Worm (Caenorhabditis elegans): ENCODE data around the gene str-69.

Gene str-69

DNA sequence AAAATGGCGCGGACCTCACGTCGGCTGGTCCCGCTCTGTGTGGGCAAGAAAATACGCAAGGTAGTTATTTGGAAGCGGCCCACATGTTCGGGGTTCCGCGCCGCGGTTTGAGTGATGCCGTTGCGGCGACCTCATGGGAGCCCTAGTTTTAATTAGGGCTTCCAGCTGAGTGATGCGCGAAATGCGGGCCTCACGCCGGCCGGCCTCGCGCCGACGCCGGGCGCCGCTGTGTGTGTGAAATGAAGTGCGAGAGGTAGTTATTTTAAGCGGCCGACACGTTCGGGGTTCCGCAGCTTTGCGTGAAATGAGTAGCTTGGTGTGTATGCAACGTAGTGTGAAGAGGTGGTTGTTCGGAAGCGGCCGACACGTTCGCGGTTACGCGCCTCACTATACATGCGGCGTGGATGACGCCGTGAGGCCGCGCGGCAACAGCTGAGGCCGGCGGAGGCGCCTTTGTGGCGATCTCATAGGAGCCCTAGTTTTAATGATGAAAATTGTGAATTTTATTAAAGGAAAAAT lies 44.3 kb upstream of the str-69 start:
- TF ChIP-seq pha-2 (tag; optimal IDR thresholded peaks at IDR 0.05): no peak
- TF ChIP-seq sdc-2 (tag; optimal IDR thresholded peaks at IDR 0.05): peak; percentile 6
- no peak for TF ChIP-seq dmd-4 (tag; optimal IDR thresholded peaks at IDR 0.05; ENCODE audit: borderline replicate concordance)
- no peak for TF ChIP-seq pax-1 (tag; optimal IDR thresholded peaks at IDR 0.05)
- no peak for TF ChIP-seq K02D7.2 (tag; optimal IDR thresholded peaks at IDR 0.05)
- no peak for TF ChIP-seq pros-1 (tag; optimal IDR thresholded peaks at IDR 0.05)
- no peak for TF ChIP-seq fkh-6 (tag; optimal IDR thresholded peaks at IDR 0.05)
- TF ChIP-seq ceh-31 (tag; optimal IDR thresholded peaks at IDR 0.05): peak; percentile 9
- no peak for TF ChIP-seq sox-2 (GFP tag; IDR thresholded peaks at IDR 0.05)
- TF ChIP-seq ref-2 (tag; optimal IDR thresholded peaks at IDR 0.05): peak; percentile 22
- no peak for TF ChIP-seq Y22D7AL.16 (tag; optimal IDR thresholded peaks at IDR 0.05)
- TF ChIP-seq ceh-22 (tag; optimal IDR thresholded peaks at IDR 0.05): no peak
- TF ChIP-seq lim-6 (tag; optimal IDR thresholded peaks at IDR 0.05): no peak
- TF ChIP-seq sox-4 (tag; optimal IDR thresholded peaks at IDR 0.05): no peak
- no peak for TF ChIP-seq hlh-6 (tag; optimal IDR thresholded peaks at IDR 0.05)
- peak; percentile 29 for TF ChIP-seq ceh-34 (tag; optimal IDR thresholded peaks at IDR 0.05)
- TF ChIP-seq T23F11.4 (GFP tag; optimal IDR thresholded peaks at IDR 0.05): no peak
- no peak for TF ChIP-seq ceh-6 (GFP tag; optimal IDR thresholded peaks at IDR 0.05)

- TF ChIP-seq zip-5 (tag; optimal IDR thresholded peaks at IDR 0.05) (no peak), tbx-2 (tag; optimal IDR thresholded peaks at IDR 0.05) (no peak), ceh-48 (tag; optimal IDR thresholded peaks at IDR 0.05) (no peak), K09A11.1 (tag; optimal IDR thresholded peaks at IDR 0.05; ENCODE audit: insufficient read depth) (no peak), C08G9.2 (tag; optimal IDR thresholded peaks at IDR 0.05) (no peak), sdc-2 (tag; optimal IDR thresholded peaks at IDR 0.05) (no peak), pha-2 (tag; optimal IDR thresholded peaks at IDR 0.05) (no peak)
These were observed 41.2 kb upstream of the str-69 start, which contains the start of gene srab-11 for ce11 chrV:3146932-3147331. srab-11 (minus strand) TSS chrV:3147032.

ce11 chrV:3145241-3145640 lies 39.5 kb upstream of the str-69 start:
- TF ChIP-seq C38D4.7 (GFP tag; optimal IDR thresholded peaks at IDR 0.05): no peak
- TF ChIP-seq ceh-34 (tag; optimal IDR thresholded peaks at IDR 0.05): no peak
- no peak for TF ChIP-seq ceh-18 (tag; optimal IDR thresholded peaks at IDR 0.05)
- TF ChIP-seq ceh-45 (GFP tag; IDR thresholded peaks at IDR 0.05): no peak
- no peak for TF ChIP-seq hlh-15 (tag; optimal IDR thresholded peaks at IDR 0.05)
- no peak for TF ChIP-seq pag-3 (tag; optimal IDR thresholded peaks at IDR 0.05; ENCODE audit: borderline replicate concordance)
- no peak for TF ChIP-seq nhr-232 (tag; optimal IDR thresholded peaks at IDR 0.05)
- TF ChIP-seq ceh-19 (GFP tag; optimal IDR thresholded peaks at IDR 0.05): no peak
- no peak for TF ChIP-seq eyg-1 (tag; optimal IDR thresholded peaks at IDR 0.05)
- TF ChIP-seq K02D7.2 (tag; optimal IDR thresholded peaks at IDR 0.05): no peak
- no peak for TF ChIP-seq nhr-11 (tag; optimal IDR thresholded peaks at IDR 0.05)
- TF ChIP-seq K09A11.1 (tag; optimal IDR thresholded peaks at IDR 0.05; ENCODE audit: insufficient read depth): no peak
- no peak for TF ChIP-seq ceh-6 (GFP tag; optimal IDR thresholded peaks at IDR 0.05)

- no peak for TF ChIP-seq K09A11.1 (tag; optimal IDR thresholded peaks at IDR 0.05; ENCODE audit: insufficient read depth)
- no peak for TF ChIP-seq ceh-6 (GFP tag; optimal IDR thresholded peaks at IDR 0.05)
These were observed 38.8 kb upstream of the str-69 start, which contains the start of gene srab-10 for ce11 chrV:3144494-3144893. srab-10 (minus strand) TSS chrV:3144594.

DNA sequence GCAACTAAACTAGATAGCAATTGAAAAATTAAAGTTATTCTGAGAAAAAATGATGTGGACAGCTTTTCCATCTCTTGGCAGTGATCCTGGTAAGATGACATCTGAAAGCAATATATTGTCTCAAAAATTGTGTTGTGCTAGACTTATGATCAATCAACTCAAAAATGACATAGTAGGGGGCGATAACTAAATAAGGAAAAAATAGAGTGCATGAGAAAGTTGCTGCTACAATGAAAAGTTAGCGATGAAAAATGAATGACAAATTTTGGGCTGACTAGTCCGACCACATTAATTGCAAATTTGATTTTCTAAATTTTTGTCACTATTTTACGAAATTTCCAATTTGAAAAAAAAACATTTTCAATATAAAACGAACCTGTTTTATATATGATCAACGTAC lies 35.5 kb upstream of the str-69 start, which contains the start of gene srab-9:
Gene srab-9 (minus strand): TSS at position 101 of the 400 bp plus-strand sequence.
- TF ChIP-seq fax-1 (tag; optimal IDR thresholded peaks at IDR 0.05) (no peak), K09A11.1 (tag; optimal IDR thresholded peaks at IDR 0.05; ENCODE audit: insufficient read depth) (no peak), ceh-34 (tag; optimal IDR thresholded peaks at IDR 0.05) (no peak), sdc-2 (tag; optimal IDR thresholded peaks at IDR 0.05) (no peak)

Measured in whole organism, late embryonic.